Fruit fly (Drosophila melanogaster) whole organism, larva: ENCODE data around the gene MTF-1.

Experiments
- noc ChIP-seq: fragments of 200-800 bp; sonication (Bioruptor generic); optimal IDR thresholded peaks from 3 replicates; lab custom pipeline; 2019; ENCODE audit warnings: missing biosample characterization, mild to moderate bottlenecking, missing genetic modification characterization, moderate library complexity

The MTF-1 gene

DNA sequence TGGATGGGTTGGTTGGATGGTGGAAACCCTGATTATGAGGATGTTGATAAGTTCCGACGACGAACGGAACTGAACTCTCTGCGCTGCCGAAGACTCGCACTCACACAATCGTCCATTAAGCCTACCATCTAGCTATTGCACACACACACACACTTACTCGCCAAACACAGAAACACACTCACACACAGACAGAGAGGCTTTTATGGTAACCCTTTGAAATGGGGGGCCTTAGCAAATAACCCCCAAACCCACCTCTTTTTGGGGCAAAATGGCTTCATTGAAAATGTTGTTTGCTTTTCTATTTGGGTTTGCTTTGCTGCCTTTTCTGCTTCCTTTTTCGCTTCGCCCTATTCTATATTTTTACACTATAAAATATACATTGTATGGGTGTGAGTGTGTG is 39.0 kb downstream of the MTF-1 start:
- TF ChIP-seq noc (tag; lab: Kevin White, UChicago), result no peak

DNA sequence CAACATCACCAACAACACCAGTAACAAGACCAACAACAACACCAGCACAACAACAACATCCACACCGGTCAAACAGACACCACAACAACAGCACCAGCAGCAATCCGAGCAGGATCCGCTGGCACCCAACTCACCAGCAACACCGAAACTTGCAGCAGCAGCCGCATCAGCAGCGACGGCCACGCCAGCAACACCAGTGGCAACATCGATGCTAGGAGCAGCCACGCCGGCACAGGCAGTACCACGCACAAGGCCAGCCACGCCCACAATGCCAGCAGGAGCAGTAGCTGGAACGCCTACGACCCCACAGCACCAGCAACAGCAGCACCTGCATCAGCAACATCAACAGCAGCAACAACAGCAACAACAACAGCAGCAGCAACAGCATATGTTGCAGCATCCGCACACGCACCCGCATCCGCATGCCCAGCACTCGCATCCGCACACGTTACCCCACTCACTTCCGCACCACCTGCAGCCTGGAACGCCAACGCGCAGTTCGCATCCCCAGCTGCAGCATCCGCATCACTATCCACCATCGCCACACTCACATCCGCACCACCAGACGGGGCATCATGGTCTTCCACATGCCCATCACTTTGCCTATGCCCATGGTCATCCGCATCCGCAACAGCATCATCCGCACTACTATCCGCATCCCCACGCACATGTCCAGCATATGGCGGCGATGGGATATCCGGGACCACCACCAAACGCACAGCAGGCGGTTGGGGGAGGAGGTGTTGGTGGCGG is 41.2 kb downstream of the MTF-1 start:
- TF ChIP-seq noc (tag; lab: Kevin White, UChicago), result no peak

DNA sequence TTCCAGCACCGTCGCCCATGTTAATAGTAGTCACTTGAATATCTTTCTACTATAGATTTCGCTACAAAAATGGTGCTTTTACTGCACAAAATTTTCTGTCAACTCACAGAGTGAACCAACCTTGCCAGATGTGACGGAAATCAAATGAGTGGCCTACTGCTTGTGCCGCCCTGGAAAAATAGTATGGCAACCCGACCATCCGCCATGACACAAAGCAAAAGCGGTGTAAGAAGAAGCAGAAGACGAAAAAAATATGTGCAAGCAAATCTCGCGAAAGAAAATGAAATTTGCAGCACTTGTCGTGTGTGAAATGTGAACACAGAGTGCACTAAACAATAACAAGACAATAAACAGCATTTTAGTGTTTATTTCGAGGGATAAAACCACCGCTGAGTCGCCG is 46.7 kb downstream of the MTF-1 start, which contains the start of the genes Uch-L5 and Jarid2:
Uch-L5 (minus strand) TSS at position 137 of the 400 bp plus-strand sequence.
Jarid2 (plus strand) TSS at position 210 of the 400 bp plus-strand sequence.
- TF ChIP-seq noc (tag; lab: Kevin White, UChicago), result no peak

DNA sequence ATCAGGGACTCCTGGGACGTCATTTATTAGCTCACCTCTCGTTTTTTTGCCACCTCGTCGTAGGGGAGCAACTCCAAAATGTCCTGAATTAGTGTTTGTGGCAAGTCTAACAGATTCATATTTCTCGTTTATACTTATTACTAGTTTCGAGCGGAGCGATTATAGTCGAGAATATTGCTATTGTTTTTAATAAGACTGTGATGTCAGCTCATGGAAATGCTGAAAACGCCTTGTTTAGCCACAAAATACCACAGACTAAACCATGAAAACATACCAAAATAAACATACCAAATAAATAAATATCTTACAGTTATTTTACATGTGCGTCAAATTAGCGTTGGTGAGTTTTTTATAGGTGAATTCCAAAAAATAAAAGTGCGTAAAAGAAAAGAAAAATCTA is 57.5 kb downstream of the MTF-1 start, which contains the start of gene pall:
pall (minus strand) TSS at position 205 of the 400 bp plus-strand sequence.
- no peak for TF ChIP-seq noc (tag; lab: Kevin White, UChicago)
